Fruit fly (Drosophila melanogaster) whole organism, prepupa: ENCODE measurements around the gene Sfp78E.

Experiments
- Blimp-1 ChIP-seq: fragments of 200-800 bp; sonication (Bioruptor generic); optimal IDR thresholded peaks from 3 replicates; lab custom pipeline; 2017; ENCODE audit warnings: missing biosample characterization, missing genetic modification characterization, mild to moderate bottlenecking, moderate library complexity, missing genetic modification reagents
- CG10669 ChIP-seq: fragments of 200-800 bp; sonication (Bioruptor generic); optimal IDR thresholded peaks from 3 replicates; lab custom pipeline; 2018; ENCODE audit warnings: missing biosample characterization, mild to moderate bottlenecking, missing genetic modification characterization, moderate library complexity
- CG11294 ChIP-seq: fragments of 200-800 bp; sonication (Bioruptor generic); IDR thresholded peaks from 2 replicates; pipeline ENCODE4 v1.3.6; 2022; ENCODE audit warnings: missing biosample characterization, missing genetic modification characterization
- CG11762 ChIP-seq: fragments of 200-800 bp; sonication (Bioruptor generic); optimal IDR thresholded peaks from 3 replicates; lab custom pipeline; 2016; ENCODE audit warnings: missing biosample characterization, missing genetic modification characterization; ENCODE audit not compliant: insufficient read depth
- CG15336 ChIP-seq: fragments of 200-800 bp; sonication (Bioruptor generic); IDR thresholded peaks from 2 replicates; pipeline ENCODE4 v1.3.6; 2022; ENCODE audit warnings: missing biosample characterization, missing genetic modification characterization
- CG16779 ChIP-seq: fragments of 200-800 bp; sonication (Bioruptor generic); optimal IDR thresholded peaks from 3 replicates; lab custom pipeline; 2017; ENCODE audit warnings: missing biosample characterization, mild to moderate bottlenecking, missing genetic modification characterization
- CG3032 ChIP-seq: fragments of 200-800 bp; optimal IDR thresholded peaks from 2 replicates; lab custom pipeline; 2019; ENCODE audit warnings: missing biosample characterization, mild to moderate bottlenecking, missing genetic modification characterization, moderate library complexity
- CG32006 ChIP-seq: fragments of 200-800 bp; sonication (Bioruptor generic); optimal IDR thresholded peaks from 3 replicates; lab custom pipeline; 2017; ENCODE audit warnings: missing biosample characterization, mild to moderate bottlenecking, missing genetic modification characterization
- CG34406 ChIP-seq: fragments of 200-800 bp; sonication (Bioruptor generic); optimal IDR thresholded peaks from 3 replicates; lab custom pipeline; 2016; ENCODE audit warnings: missing biosample characterization, missing genetic modification characterization
- CG3919 ChIP-seq: fragments of 200-800 bp; sonication (Bioruptor generic); optimal IDR thresholded peaks from 3 replicates; lab custom pipeline; 2016; ENCODE audit warnings: missing biosample characterization, missing genetic modification characterization
- CG4318 ChIP-seq: fragments of 200-800 bp; sonication (Bioruptor generic); optimal IDR thresholded peaks from 3 replicates; lab custom pipeline; 2017; ENCODE audit warnings: missing biosample characterization, mild to moderate bottlenecking, missing genetic modification characterization
- CG6163 ChIP-seq: fragments of 200-800 bp; sonication (Bioruptor generic); IDR thresholded peaks from 3 replicates; pipeline ENCODE4 v1.3.6; 2022; ENCODE audit warnings: missing biosample characterization, missing genetic modification characterization
- CG6792 ChIP-seq: fragments of 200-800 bp; sonication (Bioruptor generic); optimal IDR thresholded peaks from 3 replicates; lab custom pipeline; 2016; ENCODE audit warnings: missing biosample characterization, missing genetic modification characterization
- CG6808 ChIP-seq: fragments of 200-800 bp; sonication (Bioruptor generic); optimal IDR thresholded peaks from 3 replicates; lab custom pipeline; 2017; ENCODE audit warnings: missing biosample characterization, missing genetic modification characterization, mild to moderate bottlenecking, moderate library complexity, missing genetic modification reagents
- CG6854 ChIP-seq: fragments of 200-800 bp; sonication (Bioruptor generic); optimal IDR thresholded peaks from 2 replicates; lab custom pipeline; 2017; ENCODE audit warnings: missing biosample characterization, mild to moderate bottlenecking, missing genetic modification characterization
- CG8632 ChIP-seq: fragments of 200-800 bp; sonication (Bioruptor generic); optimal IDR thresholded peaks from 3 replicates; lab custom pipeline; 2016; ENCODE audit warnings: missing biosample characterization, missing genetic modification characterization
- CG9139 ChIP-seq: fragments of 200-800 bp; sonication (Bioruptor generic); optimal IDR thresholded peaks from 3 replicates; lab custom pipeline; 2017; ENCODE audit warnings: missing biosample characterization, mild to moderate bottlenecking, missing genetic modification characterization
- Eip75B ChIP-seq: fragments of 200-800 bp; sonication (Bioruptor generic); optimal IDR thresholded peaks from 3 replicates; lab custom pipeline; 2016; ENCODE audit warnings: missing biosample characterization, missing genetic modification characterization
- Eip78C ChIP-seq: fragments of 200-800 bp; sonication (Bioruptor generic); peaks from one replicate; lab custom pipeline; 2016; ENCODE audit warnings: missing biosample characterization, missing genetic modification characterization
- Eip93F ChIP-seq: fragments of 200-800 bp; sonication (Bioruptor generic); optimal IDR thresholded peaks from 2 replicates; lab custom pipeline; 2016; ENCODE audit warnings: missing biosample characterization, mild to moderate bottlenecking, missing genetic modification characterization
- Ets96B ChIP-seq: fragments of 200-800 bp; optimal IDR thresholded peaks from 2 replicates; lab custom pipeline; 2019; ENCODE audit warnings: missing biosample characterization, mild to moderate bottlenecking, missing genetic modification characterization, moderate library complexity
- Hr38 ChIP-seq: sonication (Bioruptor generic); optimal IDR thresholded peaks from 2 replicates; lab custom pipeline; 2016; ENCODE audit warnings: missing biosample characterization, missing genetic modification characterization
- Hr39 ChIP-seq: fragments of 200-800 bp; sonication (Bioruptor generic); optimal IDR thresholded peaks from 2 replicates; lab custom pipeline; 2016; ENCODE audit warnings: missing biosample characterization, missing genetic modification characterization
- Hr4 ChIP-seq: fragments of 200-800 bp; sonication (Bioruptor generic); optimal IDR thresholded peaks from 3 replicates; lab custom pipeline; 2016; ENCODE audit warnings: missing biosample characterization, missing genetic modification characterization
- Met ChIP-seq: fragments of 200-800 bp; sonication (Bioruptor generic); optimal IDR thresholded peaks from 3 replicates; lab custom pipeline; 2016; ENCODE audit warnings: missing biosample characterization, missing genetic modification characterization
- OdsH ChIP-seq: fragments of 200-800 bp; sonication (Bioruptor generic); optimal IDR thresholded peaks from 3 replicates; lab custom pipeline; 2016; ENCODE audit warnings: missing biosample characterization, missing genetic modification characterization
- Sox102F ChIP-seq: fragments of 200-800 bp; sonication (Bioruptor generic); optimal IDR thresholded peaks from 2 replicates; lab custom pipeline; 2016; ENCODE audit warnings: missing biosample characterization, mild to moderate bottlenecking, missing genetic modification characterization
- Sox15 ChIP-seq: fragments of 200-800 bp; sonication (Bioruptor generic); optimal IDR thresholded peaks from 3 replicates; lab custom pipeline; 2016; ENCODE audit warnings: missing biosample characterization, missing genetic modification characterization
- achi ChIP-seq: fragments of 200-800 bp; sonication (Bioruptor generic); optimal IDR thresholded peaks from 3 replicates; lab custom pipeline; 2016; ENCODE audit warnings: missing biosample characterization, missing genetic modification characterization
- acj6 ChIP-seq: fragments of 200-800 bp; sonication (Bioruptor generic); optimal IDR thresholded peaks from 3 replicates; lab custom pipeline; 2016; ENCODE audit warnings: missing biosample characterization, missing genetic modification characterization
- dac ChIP-seq: fragments of 200-800 bp; sonication (Bioruptor generic); optimal IDR thresholded peaks from 2 replicates; lab custom pipeline; 2017; ENCODE audit warnings: missing biosample characterization, mild to moderate bottlenecking, missing genetic modification characterization
- dsx ChIP-seq: fragments of 200-800 bp; optimal IDR thresholded peaks from 3 replicates; lab custom pipeline; 2019; ENCODE audit warnings: missing biosample characterization, mild to moderate bottlenecking, missing genetic modification characterization, moderate library complexity; ENCODE audit not compliant: poor library complexity, severe bottlenecking
- eg ChIP-seq: fragments of 200-800 bp; sonication (Bioruptor generic); IDR thresholded peaks from 3 replicates; pipeline ENCODE4 v1.3.6; 2022; ENCODE audit warnings: missing biosample characterization, missing genetic modification characterization
- esn ChIP-seq: fragments of 200-800 bp; sonication (Bioruptor generic); optimal IDR thresholded peaks from 2 replicates; lab custom pipeline; 2016; ENCODE audit warnings: missing biosample characterization, mild to moderate bottlenecking, missing genetic modification characterization, moderate library complexity
- fd59A ChIP-seq: fragments of 200-800 bp; sonication (Bioruptor generic); optimal IDR thresholded peaks from 2 replicates; lab custom pipeline; 2017; ENCODE audit warnings: missing biosample characterization, mild to moderate bottlenecking, missing genetic modification characterization, missing genetic modification reagents
- fd85E ChIP-seq: fragments of 200-800 bp; sonication (Bioruptor generic); optimal IDR thresholded peaks from 3 replicates; lab custom pipeline; 2016; ENCODE audit warnings: missing biosample characterization, missing genetic modification characterization
- lz ChIP-seq: fragments of 200-800 bp; sonication (Bioruptor generic); optimal IDR thresholded peaks from 3 replicates; lab custom pipeline; 2016; ENCODE audit warnings: missing biosample characterization, missing genetic modification characterization
- net ChIP-seq: fragments of 200-800 bp; sonication (Bioruptor generic); optimal IDR thresholded peaks from 3 replicates; lab custom pipeline; 2016; ENCODE audit warnings: missing biosample characterization, missing genetic modification characterization
- salr ChIP-seq, 2 experiments: fragments of 200-800 bp; sonication (Bioruptor generic); optimal IDR thresholded peaks; 3 replicates each; lab custom pipeline; 2016 to 2018; ENCODE audit warnings: missing biosample characterization in 2 of 2, missing genetic modification characterization in 2 of 2, mild to moderate bottlenecking in 1 of 2
- spab ChIP-seq: fragments of 200-800 bp; sonication (Bioruptor generic); optimal IDR thresholded peaks from 2 replicates; lab custom pipeline; 2017; ENCODE audit warnings: missing biosample characterization, mild to moderate bottlenecking, missing genetic modification characterization, missing genetic modification reagents
- svp ChIP-seq: fragments of 200-800 bp; sonication (Bioruptor generic); peaks from one replicate; lab custom pipeline; 2016; ENCODE audit warnings: missing biosample characterization, missing genetic modification characterization
- topi ChIP-seq: fragments of 200-800 bp; sonication (Bioruptor generic); optimal IDR thresholded peaks from 3 replicates; lab custom pipeline; 2016; ENCODE audit warnings: missing biosample characterization, missing genetic modification characterization
- vri ChIP-seq: fragments of 200-800 bp; sonication (Bioruptor generic); optimal IDR thresholded peaks from 3 replicates; lab custom pipeline; 2016; ENCODE audit warnings: missing biosample characterization, mild to moderate bottlenecking, missing genetic modification characterization

Gene Sfp78E

dm6 chr3L:21679687-21680086, 4.2 kb downstream of the Sfp78E start, which contains the start of the genes Als2 and CG11248 (continued):
- peak; percentile 81 for TF ChIP-seq lz (GFP tag; lab: Kevin White, UChicago)
- peak; percentile 44 for TF ChIP-seq fd59A (GFP tag; lab: Kevin White, UChicago)
- TF ChIP-seq Hr38 (GFP tag; lab: Kevin White, UChicago), result no peak
- TF ChIP-seq CG16779 (tag; lab: Kevin White, UChicago), result no peak
- no peak for TF ChIP-seq CG3032 (tag; lab: Kevin White, UChicago)
- peak; percentile 73 for TF ChIP-seq CG32006 (GFP tag; lab: Kevin White, UChicago)
- TF ChIP-seq CG15336 (GFP tag; lab: Robert Waterston, UW), result 0 out of 2 replicates have a peak, but pooled peaks have one; percentile 18

DNA sequence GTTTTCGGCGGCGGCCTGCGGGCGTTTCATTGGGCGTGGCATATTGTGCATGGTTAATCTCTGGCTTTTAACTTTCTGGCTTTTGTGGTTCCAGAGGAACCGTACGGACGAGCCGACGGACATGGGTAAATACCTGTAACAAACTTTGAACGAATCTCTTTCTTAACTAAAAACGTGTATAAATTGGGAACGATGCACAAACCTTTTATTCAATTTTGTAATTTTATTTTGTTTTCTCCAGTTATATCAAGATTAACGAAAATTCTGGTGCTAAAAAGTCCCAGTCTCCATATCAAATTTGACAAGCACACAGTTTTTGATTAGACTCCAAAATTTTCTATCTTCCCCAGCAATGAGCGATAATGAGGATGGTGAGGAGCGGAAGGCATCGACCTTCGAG, 12.0 kb downstream of the Sfp78E start, which contains the start of gene CG11249:
Gene CG11249 (plus strand): TSS at position 301 of the 400 bp plus-strand sequence.
- TF ChIP-seq CG6163 (GFP tag; lab: Robert Waterston, UW), result no peak
- no peak for TF ChIP-seq Hr39 (GFP tag; lab: Kevin White, UChicago)
- TF ChIP-seq CG3032 (tag; lab: Kevin White, UChicago), result no peak
- no peak for TF ChIP-seq vri (GFP tag; lab: Kevin White, UChicago)
- no peak for TF ChIP-seq Hr38 (GFP tag; lab: Kevin White, UChicago)
- no peak for TF ChIP-seq fd59A (GFP tag; lab: Kevin White, UChicago)
- TF ChIP-seq CG11762, result no peak
- TF ChIP-seq CG34406 (GFP tag; lab: Kevin White, UChicago), result no peak
- no peak for TF ChIP-seq dac
- no peak for TF ChIP-seq salr (GFP tag; optimal IDR thresholded peaks at IDR 0.05; lab: Kevin White, UChicago)

DNA sequence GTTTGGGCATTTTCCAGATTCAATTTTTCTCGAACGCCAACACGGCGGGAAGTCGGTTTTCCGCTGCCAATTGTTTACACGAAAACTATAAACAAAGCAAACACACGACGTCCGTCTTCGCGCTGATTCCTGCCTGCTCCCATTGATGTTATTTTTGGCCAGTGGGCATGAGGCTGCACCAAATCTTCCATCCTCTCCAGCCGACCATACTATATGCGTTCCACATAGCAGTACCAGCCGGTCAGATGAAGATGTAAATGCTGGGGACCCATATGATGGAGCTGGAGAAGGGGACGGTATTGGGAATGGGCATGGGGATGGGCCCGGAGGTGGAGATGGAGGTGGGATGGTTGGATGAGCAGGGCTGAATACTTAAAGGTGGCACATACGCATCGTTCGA, 16.3 kb downstream of the Sfp78E start:
- TF ChIP-seq CG9139 (GFP tag; lab: Kevin White, UChicago) (no peak), CG4318 (GFP tag; lab: Kevin White, UChicago) (no peak), achi (no peak), vri (GFP tag; lab: Kevin White, UChicago) (no peak), CG11294 (GFP tag; lab: Robert Waterston, UW) (no peak), Eip75B (GFP tag; lab: Kevin White, UChicago) (no peak)

dm6 chr3L:21666880-21667279, 17.0 kb downstream of the Sfp78E start, which contains the start of gene Cpr78E:
Gene Cpr78E (minus strand): TSS chr3L:21666980.
- TF ChIP-seq acj6, result no peak
- TF ChIP-seq svp (GFP tag; lab: Kevin White, UChicago), result peak; percentile 26

DNA sequence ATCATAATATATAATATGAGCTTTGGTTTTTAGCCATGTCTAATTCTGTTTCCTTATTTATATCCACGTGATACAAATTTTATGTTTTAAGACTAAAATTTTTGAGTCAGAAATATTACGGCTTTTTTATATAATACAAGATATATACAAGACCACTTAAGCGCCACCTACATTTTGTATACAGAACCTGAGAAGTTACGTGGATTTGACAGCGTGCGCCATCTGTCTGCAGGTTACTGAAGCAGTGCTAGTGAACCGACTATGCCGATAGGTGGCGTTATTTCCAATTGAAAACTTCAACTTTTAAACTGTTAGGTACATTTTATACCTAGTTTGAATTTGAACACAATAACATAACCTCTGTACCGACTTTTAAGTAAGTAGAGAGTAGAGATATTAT, 31.1 kb downstream of the Sfp78E start:
- TF ChIP-seq CG3919 (peak; percentile 21), Ets96B (no peak), Hr4 (GFP tag; lab: Kevin White, UChicago) (peak; percentile 35), OdsH (peak; percentile 45), CG8632 (GFP tag; lab: Kevin White, UChicago) (no peak), eg (GFP tag; lab: Robert Waterston, UW) (no peak), Eip75B (GFP tag; lab: Kevin White, UChicago) (peak; percentile 19), CG6808 (GFP tag; lab: Kevin White, UChicago) (no peak), Eip78C (GFP tag; lab: Kevin White, UChicago) (peak; percentile 69), fd85E (GFP tag; lab: Kevin White, UChicago) (no peak), Met (GFP tag; lab: Kevin White, UChicago) (peak; percentile 48), Eip93F (GFP tag; lab: Kevin White, UChicago) (no peak), net (GFP tag; lab: Kevin White, UChicago) (no peak), dsx (GFP tag; lab: Kevin White, UChicago) (no peak), Sox102F (GFP tag; lab: Kevin White, UChicago) (no peak), topi (GFP tag; lab: Kevin White, UChicago) (peak; percentile 47), CG11294 (GFP tag; lab: Robert Waterston, UW) (no peak), dac (no peak), CG10669 (no peak), Blimp-1 (GFP tag; lab: Kevin White, UChicago) (no peak), CG6792 (GFP tag; lab: Kevin White, UChicago) (peak; percentile 27), CG3032 (tag; lab: Kevin White, UChicago) (no peak), CG32006 (GFP tag; lab: Kevin White, UChicago) (no peak), spab (no peak), CG6854 (no peak), esn (GFP tag; lab: Kevin White, UChicago) (peak; percentile 69), Sox15 (GFP tag; lab: Kevin White, UChicago) (no peak), achi (no peak)
